Fruit fly (Drosophila melanogaster) whole organism, embryonic: Measurements from ENCODE around the gene Hinfp.

Experiments used
- Aef1 ChIP-seq: fragments of 200-800 bp; sonication (Bioruptor generic); IDR thresholded peaks from 3 replicates; pipeline ENCODE4 v1.3.6; 2022; ENCODE audit warnings: missing biosample characterization, missing genetic modification characterization
- Awh ChIP-seq: fragments of 200-800 bp; sonication (Bioruptor generic); IDR thresholded peaks from 2 replicates; pipeline ENCODE4, ENCODE4 v1.3.6; 2022; ENCODE audit warnings: missing biosample characterization, missing genetic modification characterization
- Blimp-1 ChIP-seq: fragments of 200-800 bp; sonication (Bioruptor generic); optimal IDR thresholded peaks from 3 replicates; lab custom pipeline; 2018; ENCODE audit warnings: missing biosample characterization, missing genetic modification characterization, mild to moderate bottlenecking, moderate library complexity, missing genetic modification reagents
- CG10321 ChIP-seq: fragments of 200-800 bp; sonication (Bioruptor generic); IDR thresholded peaks from 2 replicates; pipeline ENCODE4 v1.3.6; 2022; ENCODE audit warnings: missing biosample characterization, missing genetic modification characterization
- CG12744 ChIP-seq: fragments of 200-800 bp; sonication (Bioruptor generic); optimal IDR thresholded peaks from 2 replicates; lab custom pipeline; 2016; ENCODE audit warnings: missing biosample characterization, missing genetic modification characterization
- CG15601 ChIP-seq: fragments of 200-800 bp; sonication (Bioruptor generic); optimal IDR thresholded peaks from 3 replicates; lab custom pipeline; 2019; ENCODE audit warnings: missing biosample characterization, mild to moderate bottlenecking, missing genetic modification characterization, moderate library complexity
- CG16813 ChIP-seq: fragments of 200-800 bp; sonication (Bioruptor generic); IDR thresholded peaks from 3 replicates; pipeline ENCODE4 v1.3.6; 2022; ENCODE audit warnings: missing biosample characterization, missing genetic modification characterization; ENCODE audit not compliant: partially characterized antibody
- CG16815 ChIP-seq: fragments of 200-800 bp; sonication (Bioruptor generic); optimal IDR thresholded peaks from 3 replicates; lab custom pipeline; 2017; ENCODE audit warnings: missing biosample characterization, mild to moderate bottlenecking, missing genetic modification characterization
- CG17802 ChIP-seq: fragments of 200-800 bp; sonication (Bioruptor generic); optimal IDR thresholded peaks from 2 replicates; lab custom pipeline; 2018; ENCODE audit warnings: missing biosample characterization, mild to moderate bottlenecking, missing genetic modification characterization, moderate library complexity
- CG34376 ChIP-seq: fragments of 200-800 bp; sonication (Bioruptor generic); optimal IDR thresholded peaks from 2 replicates; lab custom pipeline; 2018; ENCODE audit warnings: missing biosample characterization, mild to moderate bottlenecking, missing genetic modification characterization
- CG3838 ChIP-seq: fragments of 200-800 bp; sonication (Bioruptor generic); optimal IDR thresholded peaks from 3 replicates; lab custom pipeline; 2016; ENCODE audit warnings: missing biosample characterization, missing genetic modification characterization
- CG42726 ChIP-seq: fragments of 200-800 bp; sonication (Bioruptor generic); IDR thresholded peaks from 2 replicates; pipeline ENCODE4 v1.3.6; 2022; ENCODE audit warnings: missing biosample characterization, missing genetic modification characterization; ENCODE audit not compliant: partially characterized antibody
- CG6272 ChIP-seq: fragments of 200-800 bp; sonication (Bioruptor generic); IDR thresholded peaks from 2 replicates; pipeline ENCODE4 v1.3.6; 2022; ENCODE audit warnings: missing biosample characterization, missing genetic modification characterization
- CG7928 ChIP-seq: fragments of 200-800 bp; sonication (Bioruptor generic); optimal IDR thresholded peaks from 2 replicates; lab custom pipeline; 2017; ENCODE audit warnings: missing biosample characterization, mild to moderate bottlenecking, missing genetic modification characterization
- CG8359 ChIP-seq: fragments of 200-800 bp; sonication (Bioruptor generic); optimal IDR thresholded peaks from 2 replicates; lab custom pipeline; 2017; ENCODE audit warnings: missing biosample characterization, mild to moderate bottlenecking, missing genetic modification characterization, borderline replicate concordance
- CG9797 ChIP-seq: fragments of 200-800 bp; sonication (Bioruptor generic); optimal IDR thresholded peaks from 3 replicates; lab custom pipeline; 2018; ENCODE audit warnings: missing biosample characterization, mild to moderate bottlenecking, missing genetic modification characterization
- CG9876 ChIP-seq: fragments of 200-800 bp; sonication (Bioruptor generic); optimal IDR thresholded peaks from 2 replicates; lab custom pipeline; 2016; ENCODE audit warnings: missing biosample characterization, missing genetic modification characterization
- Camta ChIP-seq: fragments of 200-800 bp; sonication (Bioruptor generic); optimal IDR thresholded peaks from 2 replicates; lab custom pipeline; 2016; ENCODE audit warnings: missing biosample characterization, missing genetic modification characterization
- CrebB ChIP-seq: fragments of 200-800 bp; sonication (Bioruptor generic); optimal IDR thresholded peaks from 3 replicates; lab custom pipeline; 2018; ENCODE audit warnings: missing biosample characterization, mild to moderate bottlenecking, missing genetic modification characterization
- Eip74EF ChIP-seq, 2 experiments: fragments of 200-800 bp in 1 of 2; fragments of >200 bp in 1 of 2; sonication (Bioruptor generic) in 1 of 2; optimal IDR thresholded peaks; 2 replicates each; lab custom pipeline; 2017 to 2019; ENCODE audit warnings: missing biosample characterization in 2 of 2, missing genetic modification characterization in 2 of 2, mild to moderate bottlenecking in 1 of 2, moderate library complexity in 1 of 2
- Ets97D ChIP-seq: fragments of 200-800 bp; sonication (Bioruptor generic); optimal IDR thresholded peaks from 3 replicates; lab custom pipeline; 2016; ENCODE audit warnings: missing biosample characterization, missing genetic modification characterization
- Fer2 ChIP-seq: fragments of 200-800 bp; sonication (Bioruptor generic); optimal IDR thresholded peaks from 2 replicates; lab custom pipeline; 2018; ENCODE audit warnings: missing biosample characterization, mild to moderate bottlenecking, missing genetic modification characterization, moderate library complexity
- GATAe ChIP-seq: fragments of 200-800 bp; sonication (Bioruptor generic); conservative IDR thresholded peaks from 2 replicates; pipeline ENCODE4 v1.3.6; 2022; ENCODE audit warnings: missing biosample characterization, missing genetic modification characterization
- HHEX ChIP-seq: fragments of 200-800 bp; sonication (Bioruptor generic); optimal IDR thresholded peaks from 3 replicates; lab custom pipeline; 2017; ENCODE audit warnings: missing biosample characterization, mild to moderate bottlenecking, missing genetic modification characterization, missing genetic modification reagents
- HLH3B ChIP-seq: fragments of 200-800 bp; sonication (Bioruptor generic); IDR thresholded peaks from 2 replicates; pipeline ENCODE4 v1.3.6; 2022; ENCODE audit warnings: missing biosample characterization, missing genetic modification characterization
- Med ChIP-seq: fragments of 200-800 bp; sonication (Bioruptor generic); peaks from one replicate; lab custom pipeline; 2016; ENCODE audit warnings: missing biosample characterization, missing genetic modification characterization, mild to moderate bottlenecking, inconsistent platforms, moderate library complexity
- Oli ChIP-seq: fragments of 200-800 bp; sonication (Bioruptor generic); optimal IDR thresholded peaks from 2 replicates; lab custom pipeline; 2018; ENCODE audit warnings: missing biosample characterization, mild to moderate bottlenecking, missing genetic modification characterization, moderate library complexity
- Sry-β ChIP-seq: fragments of 200-800 bp; sonication (Bioruptor generic); optimal IDR thresholded peaks from 2 replicates; lab custom pipeline; 2018; ENCODE audit warnings: missing biosample characterization, mild to moderate bottlenecking, missing genetic modification characterization, moderate library complexity
- Taf1 ChIP-seq: fragments of 200-800 bp; sonication (Bioruptor generic); IDR thresholded peaks from 2 replicates; pipeline ENCODE4 v1.3.6; 2022; ENCODE audit warnings: missing biosample characterization, missing genetic modification characterization
- Trl ChIP-seq, 3 experiments: fragments of >200 bp in 2 of 3; fragments of 200-800 bp in 1 of 3; sonication (Bioruptor generic) in 1 of 3; optimal IDR thresholded peaks; 2 replicates in 1 of 3; 3 replicates in 2 of 3; lab custom pipeline; 2016 to 2017; ENCODE audit warnings: missing biosample characterization in 1 of 3, missing genetic modification characterization in 1 of 3
- ash1 ChIP-seq: fragments of 200-800 bp; sonication (Bioruptor generic); optimal IDR thresholded peaks from 2 replicates; lab custom pipeline; 2018; ENCODE audit warnings: missing biosample characterization, mild to moderate bottlenecking, missing genetic modification characterization
- bsh ChIP-seq, 2 experiments: fragments of 200-800 bp; sonication (Bioruptor generic); optimal IDR thresholded peaks; 2 replicates each; lab custom pipeline; 2017 to 2018; ENCODE audit warnings: mild to moderate bottlenecking in 2 of 2, missing biosample characterization in 2 of 2, missing genetic modification characterization in 2 of 2, moderate library complexity in 1 of 2
- dysf ChIP-seq: fragments of 200-800 bp; sonication (Bioruptor generic); IDR thresholded peaks from 3 replicates; pipeline ENCODE4 v1.3.6; 2022; ENCODE audit warnings: missing biosample characterization, missing genetic modification characterization
- ems ChIP-seq: fragments of 200-800 bp; sonication (Bioruptor generic); optimal IDR thresholded peaks from 3 replicates; lab custom pipeline; 2016; ENCODE audit warnings: missing biosample characterization, missing genetic modification characterization
- esg ChIP-seq: fragments of 200-800 bp; sonication (Bioruptor generic); conservative IDR thresholded peaks from 2 replicates; pipeline ENCODE4 v1.3.6; 2022; ENCODE audit warnings: missing biosample characterization, missing genetic modification characterization
- eve ChIP-seq, 2 experiments: fragments of >200 bp; optimal IDR thresholded peaks; 2 replicates each; lab custom pipeline; 2017; ENCODE audit warnings: missing biosample characterization in 2 of 2, missing genetic modification characterization in 2 of 2
- gce ChIP-seq: fragments of 200-800 bp; sonication (Bioruptor generic); IDR thresholded peaks from 3 replicates; pipeline ENCODE4 v1.3.6; 2022; ENCODE audit warnings: missing biosample characterization, missing genetic modification characterization
- ham ChIP-seq: fragments of 200-800 bp; sonication (Bioruptor generic); IDR thresholded peaks from 2 replicates; pipeline ENCODE4 v1.3.6; 2022; ENCODE audit warnings: missing biosample characterization, missing genetic modification characterization
- ind ChIP-seq: fragments of 200-800 bp; sonication (Bioruptor generic); optimal IDR thresholded peaks from 3 replicates; lab custom pipeline; 2016; ENCODE audit warnings: missing biosample characterization, missing genetic modification characterization
- inv ChIP-seq: fragments of 200-800 bp; sonication (Bioruptor generic); IDR thresholded peaks from 2 replicates; pipeline ENCODE4 v1.3.6; 2022; ENCODE audit warnings: missing biosample characterization, missing genetic modification characterization; ENCODE audit not compliant: partially characterized antibody
- jigr1 ChIP-seq: fragments of 200-800 bp; sonication (Bioruptor generic); IDR thresholded peaks from 3 replicates; pipeline ENCODE4 v1.3.6; 2022; ENCODE audit warnings: missing biosample characterization, missing genetic modification characterization
- knrl ChIP-seq: fragments of 200-800 bp; sonication (Bioruptor generic); IDR thresholded peaks from 3 replicates; pipeline ENCODE4 v1.3.6; 2022; ENCODE audit warnings: missing biosample characterization, missing genetic modification characterization; ENCODE audit not compliant: partially characterized antibody
- maf-S ChIP-seq: fragments of 200-800 bp; sonication (Bioruptor generic); optimal IDR thresholded peaks from 2 replicates; lab custom pipeline; 2016; ENCODE audit warnings: missing biosample characterization, missing genetic modification characterization
- nau ChIP-seq: fragments of 200-800 bp; sonication (Bioruptor generic); optimal IDR thresholded peaks from 3 replicates; lab custom pipeline; 2017; ENCODE audit warnings: missing biosample characterization, mild to moderate bottlenecking, missing genetic modification characterization, missing genetic modification reagents
- slbo ChIP-seq: fragments of 200-800 bp; sonication (Bioruptor generic); IDR thresholded peaks from 2 replicates; pipeline ENCODE4 v1.3.6; 2022; ENCODE audit warnings: missing biosample characterization, missing genetic modification characterization
- ssp ChIP-seq: fragments of 200-800 bp; sonication (Bioruptor generic); IDR thresholded peaks from 2 replicates; pipeline ENCODE4 v1.3.6; 2022; ENCODE audit warnings: missing biosample characterization, missing genetic modification characterization
- zf30C ChIP-seq: fragments of 200-800 bp; sonication (Bioruptor generic); optimal IDR thresholded peaks from 3 replicates; lab custom pipeline; 2018; ENCODE audit warnings: missing biosample characterization, mild to moderate bottlenecking, missing genetic modification characterization
- zfh2 ChIP-seq: fragments of 200-800 bp; sonication (Bioruptor generic); optimal IDR thresholded peaks from 2 replicates; lab custom pipeline; 2016; ENCODE audit warnings: missing biosample characterization, missing genetic modification characterization

Hinfp gene

DNA sequence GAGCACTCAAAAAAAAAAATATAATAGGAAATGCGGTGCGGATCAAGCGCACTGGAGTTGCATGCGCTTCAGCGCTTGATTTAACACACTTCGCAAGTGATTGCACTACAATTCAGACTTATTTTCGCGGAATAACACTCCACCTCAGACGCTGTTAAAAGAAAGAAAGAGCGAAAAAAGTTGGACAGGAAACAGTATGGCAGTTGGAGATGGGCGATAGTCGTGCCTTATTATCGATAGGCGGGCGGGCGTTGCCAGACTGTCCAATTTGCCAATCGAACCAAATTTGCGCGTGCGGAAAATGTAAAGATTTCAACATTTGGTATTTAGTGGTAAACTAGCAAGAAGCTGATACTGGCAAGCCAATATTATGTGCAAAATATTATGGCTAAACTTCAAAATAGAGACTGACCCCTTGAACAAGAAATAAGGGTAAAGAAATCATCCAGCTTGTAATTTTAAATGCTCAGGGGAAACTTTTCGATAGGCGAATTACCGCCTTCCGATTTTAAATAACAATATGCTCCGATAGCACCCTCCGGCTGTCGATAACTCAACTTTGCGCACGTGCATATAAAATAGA, 4.0 kb downstream of the Hinfp start, which contains the start of the genes RpL36 and Mybbp1A (continued):
- TF ChIP-seq knrl (GFP tag; lab: Robert Waterston, UW) = peak; percentile 89
- no peak for TF ChIP-seq Trl (optimal IDR thresholded peaks at IDR 0.05; lab: Kevin White, UChicago)
- peak; percentile 80 for TF ChIP-seq Trl (GFP tag; optimal IDR thresholded peaks at IDR 0.05; lab: Kevin White, UChicago)
- TF ChIP-seq zfh2 (GFP tag; lab: Kevin White, UChicago) = peak; percentile 80
- no peak for TF ChIP-seq Blimp-1 (GFP tag; lab: Kevin White, UChicago)
- TF ChIP-seq maf-S (GFP tag; lab: Kevin White, UChicago) = peak; percentile 82
- TF ChIP-seq CG9876 (GFP tag; lab: Kevin White, UChicago) = peak; percentile 78
- TF ChIP-seq CG16813 (GFP tag; lab: Robert Waterston, UW) = peak; percentile 92
- TF ChIP-seq CG34376 (GFP tag; lab: Kevin White, UChicago) = peak; percentile 84
- peak; percentile 50 for TF ChIP-seq ash1
- peak; percentile 59 for TF ChIP-seq CG7928 (GFP tag; lab: Kevin White, UChicago)
- TF ChIP-seq ssp (GFP tag; lab: Robert Waterston, UW) = peak; percentile 50
- peak; percentile 55; the same call in 2 of the 3 replicates for TF ChIP-seq dysf
- TF ChIP-seq slbo = peak; percentile 79
- peak; percentile 68 for TF ChIP-seq CG9797
- no peak for TF ChIP-seq zf30C (GFP tag; lab: Kevin White, UChicago)
- TF ChIP-seq CG6272 (GFP tag; lab: Robert Waterston, UW) = 0 out of 2 replicates have a peak, but pooled peaks have one; percentile 30
- TF ChIP-seq inv (GFP tag; lab: Robert Waterston, UW) = peak; percentile 85
- peak; percentile 99 for TF ChIP-seq Ets97D (GFP tag; lab: Kevin White, UChicago)
- TF ChIP-seq Aef1 = peak; percentile 28; the same call in 1 of the 3 replicates
- peak; percentile 68 for TF ChIP-seq Camta (GFP tag; lab: Kevin White, UChicago)
- peak; percentile 78 for TF ChIP-seq HHEX
- TF ChIP-seq ind (GFP tag; lab: Kevin White, UChicago) = peak; percentile 53
- no peak for TF ChIP-seq ham
- TF ChIP-seq CG10321 = no peak; the same call in 1 of the 2 replicates
- no peak for TF ChIP-seq Sry-β
- peak; percentile 98 for TF ChIP-seq Med
- TF ChIP-seq Awh (GFP tag; lab: Robert Waterston, UW) = peak; percentile 15; the same call in 1 of the 2 replicates
- peak; percentile 52 for TF ChIP-seq CG12744 (GFP tag; lab: Kevin White, UChicago)
- TF ChIP-seq CG8359 (GFP tag; lab: Kevin White, UChicago) = peak; percentile 8
- TF ChIP-seq jigr1 = no peak
- TF ChIP-seq Eip74EF (GFP tag; optimal IDR thresholded peaks at IDR 0.05; lab: Kevin White, UChicago) = peak in 1 of 2 experiments; percentile 36
- peak; percentile 57 to 58 for TF ChIP-seq bsh (GFP tag; optimal IDR thresholded peaks at IDR 0.05; lab: Kevin White, UChicago)
- TF ChIP-seq Oli (tag; lab: Kevin White, UChicago) = peak; percentile 54
- TF ChIP-seq HLH3B (GFP tag; lab: Robert Waterston, UW) = peak; percentile 28; the same call in 1 of the 2 replicates
- TF ChIP-seq CG15601 (tag; lab: Kevin White, UChicago) = peak; percentile 70
- TF ChIP-seq eve (GFP tag; optimal IDR thresholded peaks at IDR 0.05; lab: Kevin White, UChicago) = no peak
- no peak for TF ChIP-seq nau
- peak; percentile 52 for TF ChIP-seq CrebB (tag; lab: Kevin White, UChicago)
- TF ChIP-seq CG16815 = peak; percentile 19
- TF ChIP-seq GATAe = no peak
- TF ChIP-seq CG42726 (GFP tag; lab: Robert Waterston, UW) = peak; percentile 90
- peak; percentile 63; the same call in 1 of the 3 replicates for TF ChIP-seq gce (GFP tag; lab: Robert Waterston, UW)
- TF ChIP-seq CG3838 (GFP tag; lab: Kevin White, UChicago) = peak; percentile 50
- peak; percentile 45 for TF ChIP-seq Fer2 (tag; lab: Kevin White, UChicago)
- TF ChIP-seq esg (GFP tag; lab: Robert Waterston, UW) = no peak
- TF ChIP-seq Taf1 (GFP tag; lab: Robert Waterston, UW) = no peak
- TF ChIP-seq CG17802 (tag; lab: Kevin White, UChicago) = peak; percentile 35
- peak; percentile 72 for TF ChIP-seq ems (GFP tag; lab: Kevin White, UChicago)
